Fruit fly (Drosophila melanogaster): ENCODE results near the gene CCHa1.

The CCHa1 gene

dm6 chr3R:14060399-14060798 lies 36.2 kb downstream of the CCHa1 start:
- TF ChIP-seq noc (tag; optimal IDR thresholded peaks at IDR 0.05) = no peak

dm6 chr3R:14059703-14060300 lies 36.8 kb downstream of the CCHa1 start:
- no peak for TF ChIP-seq noc (tag; optimal IDR thresholded peaks at IDR 0.05)

- peak; percentile 48 for TF ChIP-seq noc (tag; optimal IDR thresholded peaks at IDR 0.05)
Measured at dm6 chr3R:14058531-14059431, 37.9 kb downstream of the CCHa1 start.

dm6 chr3R:14057132-14057855 lies 39.3 kb downstream of the CCHa1 start:
- TF ChIP-seq noc (tag; optimal IDR thresholded peaks at IDR 0.05) = no peak

dm6 chr3R:14056320-14057053 lies 40.1 kb downstream of the CCHa1 start, which contains the start of gene foxo:
Gene foxo (plus strand): TSS chr3R:14056945.
- TF ChIP-seq noc (tag; optimal IDR thresholded peaks at IDR 0.05) = peak; percentile 94

dm6 chr3R:14055944-14056319 lies 40.7 kb downstream of the CCHa1 start:
- no peak for TF ChIP-seq noc (tag; optimal IDR thresholded peaks at IDR 0.05)

- no peak for TF ChIP-seq noc (tag; optimal IDR thresholded peaks at IDR 0.05)
Measured at dm6 chr3R:14054103-14054502, 42.5 kb downstream of the CCHa1 start.

dm6 chr3R:14053037-14053808 lies 43.4 kb downstream of the CCHa1 start:
- TF ChIP-seq noc (tag; optimal IDR thresholded peaks at IDR 0.05) = peak; percentile 98

dm6 chr3R:14052182-14053036 lies 44.2 kb downstream of the CCHa1 start:
- peak; percentile 84 for TF ChIP-seq noc (tag; optimal IDR thresholded peaks at IDR 0.05)

- TF ChIP-seq noc (tag; optimal IDR thresholded peaks at IDR 0.05) = peak; percentile 74
Measured at dm6 chr3R:14051391-14051852, 45.2 kb downstream of the CCHa1 start.

- TF ChIP-seq noc (tag; optimal IDR thresholded peaks at IDR 0.05) = no peak
Measured at dm6 chr3R:14050556-14051170, 46.0 kb downstream of the CCHa1 start.

- TF ChIP-seq noc (tag; optimal IDR thresholded peaks at IDR 0.05) = peak; percentile 91
Measured at dm6 chr3R:14048702-14049142, 47.9 kb downstream of the CCHa1 start.

dm6 chr3R:14044361-14044860 lies 52.2 kb downstream of the CCHa1 start:
- TF ChIP-seq noc (tag; optimal IDR thresholded peaks at IDR 0.05) = no peak

Measured in whole organism, larva.